Worm (Caenorhabditis elegans) whole organism, L2 larva: ENCODE results near the gene Y17G7B.3.
A peak's percentile ranks its signal among the peaks of the same experiment; 100 is the strongest.

Source experiments
- Y55F3AM.14 ChIP-seq: fragments of 200-800 bp; sonication (Bioruptor generic); optimal IDR thresholded peaks from 2 replicates; lab custom pipeline; 2018; ENCODE audit warnings: mild to moderate bottlenecking, missing genetic modification characterization, missing compliant biosample characterization
- crh-2 ChIP-seq: sonication (generic microtip); optimal IDR thresholded peaks from 2 replicates; lab custom pipeline; 2017; ENCODE audit warnings: missing biosample characterization, missing genetic modification characterization
- elt-1 ChIP-seq: fragments of 150-350 bp; optimal IDR thresholded peaks from 2 replicates; lab custom pipeline; 2014; ENCODE audit warnings: missing biosample characterization, missing genetic modification characterization
- lsy-2 ChIP-seq, 2 experiments: fragments of 150-350 bp in 1 of 2; sonication (generic microtip) in 1 of 2; optimal IDR thresholded peaks; 2 replicates each; lab custom pipeline; 2014 to 2017; ENCODE audit warnings: missing biosample characterization in 2 of 2, missing genetic modification characterization in 2 of 2
- mab-5 ChIP-seq: fragments of 150-350 bp; optimal IDR thresholded peaks from 2 replicates; lab custom pipeline; 2014; ENCODE audit warnings: missing biosample characterization, missing genetic modification characterization
- mdl-1 ChIP-seq, 2 experiments: fragments of 150-350 bp in 1 of 2; sonication (generic microtip) in 1 of 2; optimal IDR thresholded peaks; 2 replicates each; lab custom pipeline; 2017; ENCODE audit warnings: missing biosample characterization in 2 of 2, missing genetic modification characterization in 2 of 2
- skn-1 ChIP-seq: sonication (generic microtip); optimal IDR thresholded peaks from 2 replicates; lab custom pipeline; 2017; ENCODE audit warnings: missing biosample characterization, missing genetic modification characterization
- snpc-4 ChIP-seq: fragments of 150-350 bp; optimal IDR thresholded peaks from 2 replicates; lab custom pipeline; 2014; ENCODE audit warnings: missing biosample characterization, missing genetic modification characterization
- unc-39 ChIP-seq: fragments of 150-350 bp; optimal IDR thresholded peaks from 2 replicates; lab custom pipeline; 2014; ENCODE audit warnings: missing biosample characterization, missing genetic modification characterization
- unc-62 ChIP-seq: fragments of 150-350 bp; optimal IDR thresholded peaks from 2 replicates; lab custom pipeline; 2014; ENCODE audit warnings: missing biosample characterization, missing genetic modification reagents, missing genetic modification characterization

DNA sequence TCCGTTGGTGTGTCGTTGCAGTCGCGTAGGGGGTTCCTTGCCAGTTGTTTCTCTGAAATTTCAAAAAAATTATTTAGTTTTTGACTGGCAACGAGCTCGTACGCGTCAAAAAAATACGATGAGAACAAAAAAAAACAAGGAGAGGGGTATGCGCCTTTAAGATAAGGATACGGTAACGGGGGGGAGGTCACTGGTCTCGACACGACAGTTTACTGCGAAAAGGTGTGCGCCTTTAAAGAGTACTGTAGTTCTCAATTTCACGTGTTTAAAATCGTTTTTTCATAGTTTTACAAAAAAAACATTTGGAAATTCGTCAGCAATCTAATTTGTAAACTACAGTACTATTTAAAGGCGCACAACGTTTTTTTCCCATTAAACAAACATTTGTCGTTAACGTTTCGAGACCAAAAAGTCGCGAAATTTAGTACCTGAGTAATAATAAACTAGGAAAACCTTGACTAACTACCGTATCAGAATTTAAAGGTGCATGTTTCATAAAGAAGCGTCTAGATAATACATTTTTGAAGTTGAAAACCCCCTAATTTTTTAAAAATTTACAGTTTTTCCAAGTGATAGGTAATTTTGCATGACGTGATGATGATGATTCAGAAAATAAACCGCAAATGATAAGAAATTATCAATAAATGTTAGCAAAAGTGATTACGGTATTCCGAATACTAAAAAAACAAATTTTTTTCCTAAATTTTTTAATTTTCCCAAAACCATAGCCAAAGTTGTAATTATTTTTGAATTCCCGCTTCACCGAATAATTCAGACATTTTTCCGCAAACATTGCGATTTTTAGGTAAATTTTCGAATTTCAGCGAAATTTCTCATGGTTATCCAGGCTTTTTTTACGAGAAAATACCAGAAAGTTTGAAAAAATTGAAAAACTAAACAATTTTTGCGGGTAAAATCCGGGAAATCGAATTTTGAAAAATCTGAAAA is 14.5 kb upstream of the Y17G7B.3 start:
- TF ChIP-seq snpc-4 (tag; lab: Kevin White, UChicago) (peak; percentile 6), Y55F3AM.14 (peak; percentile 39), mab-5 (no peak), unc-39 (no peak), elt-1 (tag; lab: Kevin White, UChicago) (no peak), mdl-1 (tag; optimal IDR thresholded peaks at IDR 0.05; lab: Kevin White, UChicago) (no peak), crh-2 (tag; lab: Kevin White, UChicago) (peak; percentile 28), skn-1 (no peak), lsy-2 (tag; optimal IDR thresholded peaks at IDR 0.05; lab: Kevin White, UChicago) (peak; percentile 17 to 57), unc-62 (no peak)
